Worm (Caenorhabditis elegans) whole organism, L2 larva: Measurements from ENCODE around the gene nac-3.

Experiments used
- R02D3.7 ChIP-seq: fragments of 150-350 bp; optimal IDR thresholded peaks from 2 replicates; lab custom pipeline; 2014; ENCODE audit warnings: missing biosample characterization, missing genetic modification characterization
- alr-1 ChIP-seq: fragments of 150-350 bp; optimal IDR thresholded peaks from 2 replicates; lab custom pipeline; 2014; ENCODE audit warnings: missing biosample characterization, missing genetic modification characterization
- aly-2 ChIP-seq: fragments of 150-350 bp; optimal IDR thresholded peaks from 2 replicates; lab custom pipeline; 2014; ENCODE audit warnings: missing biosample characterization, missing genetic modification characterization
- elt-3 ChIP-seq: sonication (generic microtip); optimal IDR thresholded peaks from 2 replicates; lab custom pipeline; 2017; ENCODE audit warnings: missing biosample characterization, missing genetic modification characterization
- lin-13 ChIP-seq: fragments of 150-350 bp; optimal IDR thresholded peaks from 2 replicates; lab custom pipeline; 2014; ENCODE audit warnings: missing biosample characterization, missing genetic modification reagents, missing genetic modification characterization
- lsy-2 ChIP-seq, 2 experiments: fragments of 150-350 bp in 1 of 2; sonication (generic microtip) in 1 of 2; optimal IDR thresholded peaks; 2 replicates each; lab custom pipeline; 2014 to 2017; ENCODE audit warnings: missing biosample characterization in 2 of 2, missing genetic modification characterization in 2 of 2
- nhr-6 ChIP-seq: fragments of 150-350 bp; optimal IDR thresholded peaks from 2 replicates; lab custom pipeline; 2014; ENCODE audit warnings: missing biosample characterization, missing genetic modification characterization
- nhr-77 ChIP-seq: fragments of 150-350 bp; optimal IDR thresholded peaks from 2 replicates; lab custom pipeline; 2014; ENCODE audit warnings: missing biosample characterization, missing genetic modification characterization
- sma-3 ChIP-seq: sonication (generic microtip); optimal IDR thresholded peaks from 2 replicates; lab custom pipeline; 2016; ENCODE audit warnings: missing genetic modification reagents, missing genetic modification characterization, missing compliant biosample characterization
- unc-62 ChIP-seq: fragments of 150-350 bp; optimal IDR thresholded peaks from 2 replicates; lab custom pipeline; 2014; ENCODE audit warnings: missing biosample characterization, missing genetic modification reagents, missing genetic modification characterization
- ztf-4 ChIP-seq: fragments of 150-350 bp; optimal IDR thresholded peaks from 2 replicates; lab custom pipeline; 2014; ENCODE audit warnings: missing biosample characterization, missing genetic modification characterization

ce11 chrIII:10132495-10133450 is 19.8 kb upstream of the nac-3 start:
- no peak for TF ChIP-seq elt-3 (tag; lab: Kevin White, UChicago)
- no peak for TF ChIP-seq nhr-6 (tag; lab: Kevin White, UChicago)
- no peak for TF ChIP-seq nhr-77 (tag; lab: Kevin White, UChicago)
- no peak for TF ChIP-seq aly-2 (tag; lab: Kevin White, UChicago)
- no peak for TF ChIP-seq unc-62 (GFP tag; lab: Kevin White, UChicago)
- peak in 1 of 2 experiments; percentile 25 for TF ChIP-seq lsy-2 (tag; optimal IDR thresholded peaks at IDR 0.05; lab: Kevin White, UChicago)
- TF ChIP-seq R02D3.7 (tag; lab: Kevin White, UChicago): no peak
- TF ChIP-seq alr-1 (tag; lab: Kevin White, UChicago): no peak
- TF ChIP-seq sma-3 (GFP tag; lab: Kevin White, UChicago): no peak
- no peak for TF ChIP-seq lin-13 (GFP tag; lab: Kevin White, UChicago)
- TF ChIP-seq ztf-4: no peak
